Worm (Caenorhabditis elegans): Measurements from ENCODE around the gene pak-2.

- no peak for TF ChIP-seq blmp-1 (tag; optimal IDR thresholded peaks at IDR 0.05)
- TF ChIP-seq snpc-4 (tag; optimal IDR thresholded peaks at IDR 0.05): no peak
- no peak for TF ChIP-seq nhr-76 (tag; optimal IDR thresholded peaks at IDR 0.05)
- TF ChIP-seq ztf-11 (tag; optimal IDR thresholded peaks at IDR 0.05): no peak
- no peak for TF ChIP-seq nhr-237 (tag; optimal IDR thresholded peaks at IDR 0.05)
- TF ChIP-seq lin-32 (GFP tag; optimal IDR thresholded peaks at IDR 0.05): no peak
- TF ChIP-seq unc-62 (GFP tag; optimal IDR thresholded peaks at IDR 0.05): no peak
- no peak for TF ChIP-seq sptf-1 (tag; optimal IDR thresholded peaks at IDR 0.05)
Measured at ce11 chrV:11010768-11011167, 28.5 kb downstream of the pak-2 start.

Measured in whole organism, mixed stage, embryonic.